Fruit fly (Drosophila melanogaster) whole organism, embryonic: ENCODE measurements around the gene pnr.

Experiments used
- B-H1 ChIP-seq: fragments of 200-800 bp; sonication (Bioruptor generic); IDR thresholded peaks from 3 replicates; pipeline ENCODE4 v1.3.6; 2022; ENCODE audit warnings: missing biosample characterization, missing genetic modification characterization
- CG10565 ChIP-seq: fragments of 200-800 bp; sonication (Bioruptor generic); optimal IDR thresholded peaks from 3 replicates; lab custom pipeline; 2016; ENCODE audit warnings: missing biosample characterization, mild to moderate bottlenecking, missing genetic modification characterization
- CG11723 ChIP-seq: fragments of 200-800 bp; sonication (Bioruptor generic); optimal IDR thresholded peaks from 2 replicates; lab custom pipeline; 2017; ENCODE audit warnings: missing biosample characterization, mild to moderate bottlenecking, missing genetic modification characterization
- CG13424 ChIP-seq: fragments of 200-800 bp; sonication (Bioruptor generic); optimal IDR thresholded peaks from 2 replicates; lab custom pipeline; 2019; ENCODE audit warnings: missing biosample characterization, mild to moderate bottlenecking, missing genetic modification characterization, moderate library complexity
- CG1529 ChIP-seq: fragments of 200-800 bp; sonication (Bioruptor generic); optimal IDR thresholded peaks from 3 replicates; lab custom pipeline; 2018; ENCODE audit warnings: missing biosample characterization, missing genetic modification characterization
- CG15601 ChIP-seq: fragments of 200-800 bp; sonication (Bioruptor generic); optimal IDR thresholded peaks from 3 replicates; lab custom pipeline; 2019; ENCODE audit warnings: missing biosample characterization, mild to moderate bottlenecking, missing genetic modification characterization, moderate library complexity
- CG18476 ChIP-seq: fragments of 200-800 bp; sonication (Bioruptor generic); optimal IDR thresholded peaks from 2 replicates; lab custom pipeline; 2016; ENCODE audit warnings: missing biosample characterization, mild to moderate bottlenecking, missing genetic modification characterization
- CG2129 ChIP-seq: fragments of 200-800 bp; sonication (Bioruptor generic); IDR thresholded peaks from 2 replicates; pipeline ENCODE4 v1.3.6; 2022; ENCODE audit warnings: missing biosample characterization, missing genetic modification characterization; ENCODE audit not compliant: partially characterized antibody
- CG2199 ChIP-seq: fragments of 200-800 bp; sonication (Bioruptor generic); IDR thresholded peaks from 3 replicates; pipeline ENCODE4 v1.3.6; 2022; ENCODE audit warnings: missing biosample characterization, missing genetic modification characterization
- CG31365 ChIP-seq: fragments of 200-800 bp; sonication (Bioruptor generic); optimal IDR thresholded peaks from 2 replicates; lab custom pipeline; 2018; ENCODE audit warnings: missing biosample characterization, mild to moderate bottlenecking, missing genetic modification characterization
- CG5953 ChIP-seq: fragments of 200-800 bp; sonication (Bioruptor generic); IDR thresholded peaks from 2 replicates; pipeline ENCODE4 v1.3.6; 2022; ENCODE audit warnings: missing biosample characterization, missing genetic modification characterization
- CG6254 ChIP-seq: fragments of 200-800 bp; sonication (Bioruptor generic); optimal IDR thresholded peaks from 3 replicates; lab custom pipeline; 2017; ENCODE audit warnings: mild to moderate bottlenecking, missing biosample characterization, missing genetic modification reagents, missing genetic modification characterization
- CG7271 ChIP-seq: fragments of 200-800 bp; sonication (Bioruptor generic); optimal IDR thresholded peaks from 2 replicates; lab custom pipeline; 2018; ENCODE audit warnings: missing biosample characterization, mild to moderate bottlenecking, missing genetic modification characterization, moderate library complexity
- CG7556 ChIP-seq: fragments of 200-800 bp; sonication (Bioruptor generic); optimal IDR thresholded peaks from 2 replicates; lab custom pipeline; 2017; ENCODE audit warnings: missing biosample characterization, mild to moderate bottlenecking, missing genetic modification characterization
- CG7987 ChIP-seq: fragments of 200-800 bp; sonication (Bioruptor generic); optimal IDR thresholded peaks from 2 replicates; lab custom pipeline; 2018; ENCODE audit warnings: missing biosample characterization, mild to moderate bottlenecking, missing genetic modification characterization, moderate library complexity
- CG8359 ChIP-seq: fragments of 200-800 bp; sonication (Bioruptor generic); optimal IDR thresholded peaks from 2 replicates; lab custom pipeline; 2017; ENCODE audit warnings: missing biosample characterization, mild to moderate bottlenecking, missing genetic modification characterization, borderline replicate concordance
- CG9609 ChIP-seq: fragments of 200-800 bp; sonication (Bioruptor generic); optimal IDR thresholded peaks from 3 replicates; lab custom pipeline; 2016; ENCODE audit warnings: missing biosample characterization, missing genetic modification characterization
- Chrac-16 ChIP-seq: fragments of 200-800 bp; sonication (Bioruptor generic); optimal IDR thresholded peaks from 3 replicates; lab custom pipeline; 2016; ENCODE audit warnings: missing biosample characterization, missing genetic modification characterization
- CkIIα-i1 ChIP-seq: fragments of 200-800 bp; sonication (Bioruptor generic); IDR thresholded peaks from 2 replicates; pipeline ENCODE4 v1.3.6; 2022; ENCODE audit warnings: missing biosample characterization, missing genetic modification characterization
- CoRest ChIP-seq: fragments of 200-800 bp; sonication (Bioruptor generic); optimal IDR thresholded peaks from 3 replicates; lab custom pipeline; 2018; ENCODE audit warnings: missing biosample characterization, mild to moderate bottlenecking, missing genetic modification characterization, moderate library complexity
- Dek ChIP-seq: fragments of 200-800 bp; sonication (Bioruptor generic); optimal IDR thresholded peaks from 3 replicates; lab custom pipeline; 2019; ENCODE audit warnings: missing biosample characterization, mild to moderate bottlenecking, missing genetic modification characterization, moderate library complexity
- Ets65A ChIP-seq: fragments of 200-800 bp; sonication (Bioruptor generic); peaks from one replicate; lab custom pipeline; 2016; ENCODE audit warnings: missing biosample characterization, missing genetic modification characterization
- HLH4C ChIP-seq: fragments of 200-800 bp; sonication (Bioruptor generic); IDR thresholded peaks from 3 replicates; pipeline ENCODE4 v1.3.6; 2022; ENCODE audit warnings: missing biosample characterization, missing genetic modification characterization; ENCODE audit not compliant: partially characterized antibody
- HLHmδ ChIP-seq: fragments of 200-800 bp; sonication (Bioruptor generic); optimal IDR thresholded peaks from 2 replicates; lab custom pipeline; 2018; ENCODE audit warnings: missing biosample characterization, mild to moderate bottlenecking, missing genetic modification characterization, moderate library complexity
- HmgZ ChIP-seq: fragments of 200-800 bp; sonication (Bioruptor generic); optimal IDR thresholded peaks from 2 replicates; lab custom pipeline; 2018; ENCODE audit warnings: missing biosample characterization, mild to moderate bottlenecking, missing genetic modification characterization
- Jarid2 ChIP-seq: fragments of 200-800 bp; sonication (Bioruptor generic); optimal IDR thresholded peaks from 3 replicates; lab custom pipeline; 2017; ENCODE audit warnings: mild to moderate bottlenecking, missing biosample characterization, missing genetic modification reagents, missing genetic modification characterization
- Lhr ChIP-seq: fragments of 200-800 bp; sonication (Bioruptor generic); optimal IDR thresholded peaks from 3 replicates; lab custom pipeline; 2017; ENCODE audit warnings: mild to moderate bottlenecking, missing biosample characterization, missing genetic modification reagents, missing genetic modification characterization
- Lpt ChIP-seq: fragments of >200 bp; optimal IDR thresholded peaks from 2 replicates; lab custom pipeline; 2018; ENCODE audit warnings: missing biosample characterization, missing genetic modification characterization
- Med ChIP-seq: fragments of 200-800 bp; sonication (Bioruptor generic); peaks from one replicate; lab custom pipeline; 2016; ENCODE audit warnings: missing biosample characterization, missing genetic modification characterization, mild to moderate bottlenecking, inconsistent platforms, moderate library complexity
- Oli ChIP-seq: fragments of 200-800 bp; sonication (Bioruptor generic); optimal IDR thresholded peaks from 2 replicates; lab custom pipeline; 2018; ENCODE audit warnings: missing biosample characterization, mild to moderate bottlenecking, missing genetic modification characterization, moderate library complexity
- Optix ChIP-seq: fragments of 200-800 bp; sonication (Bioruptor generic); IDR thresholded peaks from 3 replicates; pipeline ENCODE4 v1.3.6; 2022; ENCODE audit warnings: missing biosample characterization, missing genetic modification characterization
- PHDP ChIP-seq: fragments of 200-800 bp; sonication (Bioruptor generic); optimal IDR thresholded peaks from 3 replicates; lab custom pipeline; 2018; ENCODE audit warnings: missing biosample characterization, mild to moderate bottlenecking, missing genetic modification characterization, moderate library complexity
- Rfx ChIP-seq: fragments of 200-800 bp; sonication (Bioruptor generic); IDR thresholded peaks from 2 replicates; pipeline ENCODE4 v1.3.6; 2022; ENCODE audit warnings: missing biosample characterization, missing genetic modification characterization
- Trl ChIP-seq, 3 experiments: fragments of >200 bp in 2 of 3; fragments of 200-800 bp in 1 of 3; sonication (Bioruptor generic) in 1 of 3; optimal IDR thresholded peaks; 2 replicates in 1 of 3; 3 replicates in 2 of 3; lab custom pipeline; 2016 to 2017; ENCODE audit warnings: missing biosample characterization in 1 of 3, missing genetic modification characterization in 1 of 3
- Xrp1 ChIP-seq: fragments of 200-800 bp; sonication (Bioruptor generic); IDR thresholded peaks from 2 replicates; pipeline ENCODE4 v1.3.6; 2022; ENCODE audit warnings: missing biosample characterization, missing genetic modification characterization
- ap ChIP-seq: fragments of 200-800 bp; sonication (Bioruptor generic); IDR thresholded peaks from 2 replicates; pipeline ENCODE4 v1.3.6; 2022; ENCODE audit warnings: missing biosample characterization, missing genetic modification characterization
- bbx ChIP-seq: fragments of 200-800 bp; sonication (Bioruptor generic); IDR thresholded peaks from 2 replicates; pipeline ENCODE4 v1.3.6; 2022; ENCODE audit warnings: missing biosample characterization, missing genetic modification characterization; ENCODE audit not compliant: partially characterized antibody
- caup ChIP-seq: fragments of 200-800 bp; sonication (Bioruptor generic); optimal IDR thresholded peaks from 3 replicates; lab custom pipeline; 2017; ENCODE audit warnings: missing biosample characterization, mild to moderate bottlenecking, missing genetic modification characterization, moderate library complexity; ENCODE audit not compliant: severe bottlenecking
- ci ChIP-seq: fragments of 200-800 bp; sonication (Bioruptor generic); IDR thresholded peaks from 3 replicates; pipeline ENCODE4 v1.3.6; 2022; ENCODE audit warnings: missing biosample characterization, missing genetic modification characterization
- disco-r ChIP-seq: fragments of 200-800 bp; sonication (Bioruptor generic); optimal IDR thresholded peaks from 2 replicates; lab custom pipeline; 2016; ENCODE audit warnings: missing biosample characterization, missing genetic modification characterization
- eyg ChIP-seq: fragments of 200-800 bp; sonication (Bioruptor generic); optimal IDR thresholded peaks from 3 replicates; lab custom pipeline; 2016; ENCODE audit warnings: missing biosample characterization, missing genetic modification characterization
- grau ChIP-seq: fragments of 200-800 bp; optimal IDR thresholded peaks from 3 replicates; lab custom pipeline; 2019; ENCODE audit warnings: missing biosample characterization, mild to moderate bottlenecking, missing genetic modification characterization, moderate library complexity
- gsb ChIP-seq: fragments of 200-800 bp; sonication (Bioruptor generic); IDR thresholded peaks from 2 replicates; pipeline ENCODE4 v1.3.6; 2022; ENCODE audit warnings: missing biosample characterization, missing genetic modification characterization
- kay ChIP-seq: fragments of 200-800 bp; sonication (Bioruptor generic); optimal IDR thresholded peaks from 2 replicates; lab custom pipeline; 2016; ENCODE audit warnings: missing biosample characterization, missing genetic modification characterization
- maf-S ChIP-seq: fragments of 200-800 bp; sonication (Bioruptor generic); optimal IDR thresholded peaks from 2 replicates; lab custom pipeline; 2016; ENCODE audit warnings: missing biosample characterization, missing genetic modification characterization
- phol ChIP-seq: fragments of 200-800 bp; sonication (Bioruptor generic); optimal IDR thresholded peaks from 3 replicates; lab custom pipeline; 2018; ENCODE audit warnings: missing biosample characterization, mild to moderate bottlenecking, missing genetic modification characterization, moderate library complexity
- seq ChIP-seq: fragments of 200-800 bp; sonication (Bioruptor generic); IDR thresholded peaks from 2 replicates; pipeline ENCODE4 v1.3.6; 2022; ENCODE audit warnings: missing biosample characterization, missing genetic modification characterization
- sna ChIP-seq: fragments of 200-800 bp; sonication (Bioruptor generic); IDR thresholded peaks from 2 replicates; pipeline ENCODE4 v1.3.6; 2022; ENCODE audit warnings: missing biosample characterization, missing genetic modification characterization; ENCODE audit not compliant: partially characterized antibody
- tap ChIP-seq: fragments of 200-800 bp; optimal IDR thresholded peaks from 3 replicates; lab custom pipeline; 2019; ENCODE audit warnings: missing biosample characterization, mild to moderate bottlenecking, missing genetic modification characterization, moderate library complexity

pnr gene

dm6 chr3R:15993139-15993804 is 32.6 kb upstream of the pnr start (continued):
- TF ChIP-seq CoRest (tag; lab: Kevin White, UChicago) (peak; percentile 22), ci (peak; percentile 23; the same call in 1 of the 3 replicates), Dek (tag; lab: Kevin White, UChicago) (no peak), B-H1 (GFP tag; lab: Robert Waterston, UW) (no peak), Optix (no peak), Lpt (GFP tag; lab: Kevin White, UChicago) (no peak), CG7987 (GFP tag; lab: Kevin White, UChicago) (peak; percentile 50), Trl (optimal IDR thresholded peaks at IDR 0.05; lab: Kevin White, UChicago) (peak; percentile 84 to 86), Trl (GFP tag; optimal IDR thresholded peaks at IDR 0.05; lab: Kevin White, UChicago) (no peak), CG5953 (GFP tag; lab: Robert Waterston, UW) (no peak), maf-S (no peak), CG18476 (GFP tag; lab: Kevin White, UChicago) (no peak), Lhr (GFP tag; lab: Kevin White, UChicago) (no peak), CG15601 (tag; lab: Kevin White, UChicago) (no peak), PHDP (no peak), HLHmδ (GFP tag; lab: Kevin White, UChicago) (peak; percentile 21), grau (tag; lab: Kevin White, UChicago) (peak; percentile 21), Oli (tag; lab: Kevin White, UChicago) (no peak), Xrp1 (GFP tag; lab: Robert Waterston, UW) (0 out of 2 replicates have a peak, but pooled peaks have one; percentile 17), eyg (GFP tag; lab: Kevin White, UChicago) (no peak), kay (GFP tag; lab: Kevin White, UChicago) (no peak), CG2199 (peak; percentile 78; the same call in 2 of the 3 replicates), ap (no peak), CG7271 (tag; lab: Kevin White, UChicago) (no peak), Rfx (GFP tag; lab: Robert Waterston, UW) (peak; percentile 44), CG31365 (tag; lab: Kevin White, UChicago) (no peak), CG9609 (GFP tag; lab: Kevin White, UChicago) (no peak), Chrac-16 (GFP tag; lab: Kevin White, UChicago) (no peak), phol (tag; lab: Kevin White, UChicago) (no peak), CG13424 (tag; lab: Kevin White, UChicago) (peak; percentile 12), CG11723 (GFP tag; lab: Kevin White, UChicago) (no peak), HmgZ (tag; lab: Kevin White, UChicago) (peak; percentile 81), CG8359 (GFP tag; lab: Kevin White, UChicago) (peak; percentile 49), CG10565 (GFP tag; lab: Kevin White, UChicago) (no peak), tap (no peak), gsb (GFP tag; lab: Robert Waterston, UW) (no peak), bbx (GFP tag; lab: Robert Waterston, UW) (peak; percentile 49), sna (GFP tag; lab: Robert Waterston, UW) (peak; percentile 56), CG6254 (GFP tag; lab: Kevin White, UChicago) (no peak), CG1529 (GFP tag; lab: Kevin White, UChicago) (no peak), caup (no peak), disco-r (GFP tag; lab: Kevin White, UChicago) (no peak), Med (GFP tag; lab: Kevin White, UChicago) (peak; percentile 84), CkIIα-i1 (GFP tag; lab: Robert Waterston, UW) (no peak), HLH4C (GFP tag; lab: Robert Waterston, UW) (0 out of 3 replicates have a peak, but pooled peaks have one; percentile 29), CG7556 (GFP tag; lab: Kevin White, UChicago) (no peak), seq (no peak; the same call in 1 of the 2 replicates), Jarid2 (GFP tag; lab: Kevin White, UChicago) (peak; percentile 59), Ets65A (GFP tag; lab: Kevin White, UChicago) (no peak), CG2129 (GFP tag; lab: Robert Waterston, UW) (no peak)
